Worm (Caenorhabditis elegans) whole organism, mixed stage, embryonic: ENCODE measurements around the gene clc-23.

ENCODE experiments used
- M03D4.4 ChIP-seq: sonication (generic microtip); optimal IDR thresholded peaks from 2 replicates; lab custom pipeline; 2017; ENCODE audit warnings: mild to moderate bottlenecking, missing genetic modification characterization, missing compliant biosample characterization
- blmp-1 ChIP-seq: fragments of 150-350 bp; optimal IDR thresholded peaks from 2 replicates; lab custom pipeline; 2014; ENCODE audit warnings: missing biosample characterization, missing genetic modification characterization
- ceh-39 ChIP-seq: fragments of 150-350 bp; optimal IDR thresholded peaks from 2 replicates; lab custom pipeline; 2014; ENCODE audit warnings: missing biosample characterization, missing genetic modification characterization
- ceh-43 ChIP-seq: fragments of 200-800 bp; sonication (Bioruptor generic); optimal IDR thresholded peaks from 2 replicates; lab custom pipeline; 2018; ENCODE audit warnings: mild to moderate bottlenecking, missing genetic modification characterization, moderate library complexity, missing compliant biosample characterization
- ceh-83 ChIP-seq: fragments of 200-800 bp; sonication (Bioruptor generic); optimal IDR thresholded peaks from 2 replicates; lab custom pipeline; 2018; ENCODE audit warnings: mild to moderate bottlenecking, missing genetic modification characterization, missing compliant biosample characterization
- cnd-1 ChIP-seq: fragments of 200-800 bp; sonication (Bioruptor generic); optimal IDR thresholded peaks from 2 replicates; lab custom pipeline; 2018; ENCODE audit warnings: mild to moderate bottlenecking, missing genetic modification characterization, missing compliant biosample characterization
- drap-1 ChIP-seq: fragments of 200-800 bp; sonication (Bioruptor generic); optimal IDR thresholded peaks from 3 replicates; lab custom pipeline; 2018; ENCODE audit warnings: mild to moderate bottlenecking, missing genetic modification characterization, missing compliant biosample characterization
- flh-1 ChIP-seq: fragments of 200-800 bp; sonication (Bioruptor generic); optimal IDR thresholded peaks from 2 replicates; lab custom pipeline; 2018; ENCODE audit warnings: mild to moderate bottlenecking, missing genetic modification characterization, moderate library complexity, missing compliant biosample characterization
- ham-2 ChIP-seq: fragments of 200-800 bp; sonication (Bioruptor generic); optimal IDR thresholded peaks from 2 replicates; lab custom pipeline; 2018; ENCODE audit warnings: mild to moderate bottlenecking, missing genetic modification characterization, missing compliant biosample characterization
- hlh-1 ChIP-seq: fragments of 150-350 bp; optimal IDR thresholded peaks from 2 replicates; lab custom pipeline; 2014; ENCODE audit warnings: missing biosample characterization, missing genetic modification reagents, missing genetic modification characterization
- lin-13 ChIP-seq: fragments of 150-350 bp; optimal IDR thresholded peaks from 2 replicates; lab custom pipeline; 2014; ENCODE audit warnings: missing biosample characterization, missing genetic modification characterization
- lin-32 ChIP-seq: fragments of 200-800 bp; sonication (Bioruptor generic); optimal IDR thresholded peaks from 2 replicates; lab custom pipeline; 2018; ENCODE audit warnings: mild to moderate bottlenecking, missing genetic modification characterization, missing compliant biosample characterization
- mep-1 ChIP-seq: fragments of 150-350 bp; optimal IDR thresholded peaks from 2 replicates; lab custom pipeline; 2017; ENCODE audit warnings: missing biosample characterization, missing genetic modification reagents, missing genetic modification characterization, inconsistent platforms
- mls-2 ChIP-seq: sonication (generic microtip); optimal IDR thresholded peaks from 2 replicates; lab custom pipeline; 2016; ENCODE audit warnings: mild to moderate bottlenecking, missing genetic modification characterization, moderate library complexity, missing compliant biosample characterization
- nhr-2 ChIP-seq: fragments of 150-350 bp; optimal IDR thresholded peaks from 2 replicates; lab custom pipeline; 2014; ENCODE audit warnings: missing biosample characterization, missing genetic modification characterization
- nhr-237 ChIP-seq: fragments of 150-350 bp; optimal IDR thresholded peaks from 2 replicates; lab custom pipeline; 2014; ENCODE audit warnings: missing biosample characterization, missing genetic modification characterization
- nhr-28 ChIP-seq: fragments of 150-350 bp; optimal IDR thresholded peaks from 2 replicates; lab custom pipeline; 2014; ENCODE audit warnings: missing biosample characterization, missing genetic modification characterization
- pha-4 ChIP-seq: fragments of 150-350 bp; optimal IDR thresholded peaks from 2 replicates; lab custom pipeline; 2018; ENCODE audit warnings: missing biosample characterization, missing genetic modification reagents, missing genetic modification characterization
- sem-2 ChIP-seq: fragments of 200-800 bp; sonication (Bioruptor generic); optimal IDR thresholded peaks from 2 replicates; lab custom pipeline; 2018; ENCODE audit warnings: mild to moderate bottlenecking, missing genetic modification characterization, missing compliant biosample characterization
- snpc-4 ChIP-seq: fragments of 150-350 bp; optimal IDR thresholded peaks from 2 replicates; lab custom pipeline; 2014; ENCODE audit warnings: missing biosample characterization, missing genetic modification characterization
- sptf-1 ChIP-seq: sonication (generic microtip); optimal IDR thresholded peaks from 2 replicates; lab custom pipeline; 2017; ENCODE audit warnings: mild to moderate bottlenecking, missing genetic modification characterization, moderate library complexity, missing compliant biosample characterization
- tbx-8 ChIP-seq: fragments of 200-800 bp; sonication (Bioruptor generic); optimal IDR thresholded peaks from 2 replicates; lab custom pipeline; 2018; ENCODE audit warnings: mild to moderate bottlenecking, missing genetic modification characterization, moderate library complexity, missing compliant biosample characterization
- unc-39 ChIP-seq: fragments of 150-350 bp; optimal IDR thresholded peaks from 2 replicates; lab custom pipeline; 2014; ENCODE audit warnings: missing biosample characterization, missing genetic modification characterization
- unc-62 ChIP-seq: fragments of 150-350 bp; optimal IDR thresholded peaks from 2 replicates; lab custom pipeline; 2014; ENCODE audit warnings: missing biosample characterization, missing genetic modification reagents, missing genetic modification characterization
- zip-8 ChIP-seq: fragments of 150-350 bp; optimal IDR thresholded peaks from 2 replicates; lab custom pipeline; 2014; ENCODE audit warnings: missing biosample characterization, missing genetic modification characterization
- ztf-11 ChIP-seq: fragments of 150-350 bp; optimal IDR thresholded peaks from 2 replicates; lab custom pipeline; 2014; ENCODE audit warnings: missing biosample characterization, missing genetic modification characterization

The clc-23 gene

ce11 chrIII:1040059-1040458 lies 19.3 kb downstream of the clc-23 start:
- TF ChIP-seq sptf-1 (tag; lab: Kevin White, UChicago) (no peak), nhr-237 (tag; lab: Kevin White, UChicago) (no peak), cnd-1 (tag; lab: Kevin White, UChicago) (no peak), tbx-8 (no peak), ceh-43 (GFP tag; lab: Kevin White, UChicago) (no peak), ztf-11 (tag; lab: Kevin White, UChicago) (no peak), nhr-28 (no peak), ceh-39 (tag; lab: Kevin White, UChicago) (no peak), unc-62 (GFP tag; lab: Kevin White, UChicago) (no peak), zip-8 (tag; lab: Kevin White, UChicago) (no peak), lin-13 (tag; lab: Kevin White, UChicago) (no peak), mep-1 (no peak), hlh-1 (no peak), M03D4.4 (no peak), nhr-2 (tag; lab: Kevin White, UChicago) (no peak), unc-39 (tag; lab: Kevin White, UChicago) (no peak)

- TF ChIP-seq blmp-1 (tag; lab: Kevin White, UChicago) (no peak), lin-32 (GFP tag; lab: Kevin White, UChicago) (no peak), M03D4.4 (no peak)
These were observed 23.0 kb downstream of the clc-23 start for ce11 chrIII:1043790-1044189.

DNA sequence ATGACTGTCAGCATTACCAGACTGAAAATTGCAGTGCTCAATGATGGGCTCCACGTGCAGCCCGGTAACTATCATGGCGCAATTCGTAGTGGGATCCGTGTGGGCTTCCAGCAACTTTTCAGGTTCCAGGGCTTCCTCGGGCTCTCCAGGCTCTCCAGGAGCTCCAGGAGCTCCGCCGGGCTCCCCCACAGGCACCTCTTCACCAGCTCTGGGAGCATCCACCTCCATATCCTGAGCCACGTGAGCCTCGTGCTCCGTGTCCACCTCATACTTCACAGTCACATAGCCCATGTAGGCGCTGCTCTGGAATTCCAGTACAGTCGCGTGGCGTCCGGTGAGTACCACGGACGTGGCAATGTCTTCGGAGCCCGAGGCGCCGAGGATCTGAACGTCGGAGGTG lies 31.1 kb downstream of the clc-23 start:
- TF ChIP-seq pha-4 (tag; lab: Kevin White, UChicago) (no peak), sem-2 (GFP tag; lab: Kevin White, UChicago) (peak; percentile 16)

DNA sequence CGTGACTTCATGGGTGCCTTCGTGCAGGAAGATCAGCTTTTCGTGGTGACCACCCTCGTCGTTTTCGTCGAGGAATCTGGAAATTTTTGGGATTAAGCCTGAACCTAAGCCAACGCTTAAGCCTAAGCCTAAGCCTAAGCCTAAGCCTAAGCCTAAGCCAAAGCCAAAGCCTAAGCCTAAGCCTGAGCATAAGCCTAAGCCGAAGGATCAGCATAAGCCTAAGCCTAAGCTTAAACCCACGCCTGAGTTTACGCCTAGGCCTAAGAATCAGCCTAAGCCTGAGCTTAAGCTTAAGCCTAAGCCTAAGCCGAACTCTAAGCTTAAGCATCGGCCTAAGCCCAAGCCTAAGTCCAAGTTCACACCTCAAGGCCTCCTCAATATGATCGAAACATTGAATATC lies 31.5 kb downstream of the clc-23 start:
- TF ChIP-seq ham-2 (GFP tag; lab: Kevin White, UChicago) (peak; percentile 31), M03D4.4 (no peak)
- TF ChIP-seq, all 35 proteins: peak for 1

DNA sequence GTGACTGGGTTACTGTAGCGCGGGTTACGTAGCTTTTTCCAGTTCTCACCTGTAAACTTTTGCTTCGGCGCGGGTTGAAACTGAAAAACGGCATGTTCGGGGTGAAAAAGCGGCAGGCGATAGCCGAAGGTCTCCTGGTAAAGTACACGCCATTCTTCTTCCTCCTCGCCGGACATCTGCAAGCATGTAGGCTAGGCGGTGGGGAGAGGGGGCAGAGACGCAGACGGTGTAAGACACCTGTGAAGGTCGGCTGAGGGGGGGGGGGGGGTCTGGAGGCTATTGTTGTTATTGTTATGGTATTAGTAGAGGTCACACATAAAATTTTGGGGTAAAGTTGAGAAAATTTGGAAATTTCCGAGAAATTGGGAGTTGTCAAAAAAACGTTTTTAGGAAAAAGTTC lies 32.3 kb downstream of the clc-23 start, which contains the start of gene fbxo-11.2:
fbxo-11.2 (minus strand) TSS at position 176 of the 400 bp plus-strand sequence.
- TF ChIP-seq tbx-8 (peak; percentile 16), zip-8 (tag; lab: Kevin White, UChicago) (no peak), ham-2 (GFP tag; lab: Kevin White, UChicago) (peak; percentile 95), sptf-1 (tag; lab: Kevin White, UChicago) (peak; percentile 13), M03D4.4 (peak; percentile 24), cnd-1 (tag; lab: Kevin White, UChicago) (peak; percentile 41)

DNA sequence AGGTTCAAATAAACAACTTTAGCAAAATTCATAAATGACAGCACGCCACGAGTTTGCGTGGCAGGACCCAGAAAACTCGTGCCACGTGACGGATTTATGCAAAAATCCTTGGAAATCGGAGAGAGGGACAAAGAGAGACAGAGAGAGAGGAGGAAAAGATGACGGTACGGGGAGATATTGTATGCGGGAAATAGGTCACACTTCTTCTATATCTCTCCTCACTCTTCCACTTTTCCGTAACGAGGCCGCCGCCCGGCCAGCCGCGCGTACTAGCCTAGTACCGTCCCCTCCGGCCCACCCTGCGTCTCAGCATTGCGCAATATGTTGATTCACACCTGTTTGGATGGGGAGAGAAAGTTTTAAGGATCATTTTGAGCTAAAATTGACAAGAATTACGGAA lies 33.3 kb downstream of the clc-23 start:
- no peak for TF ChIP-seq mep-1
- peak; percentile 17 for TF ChIP-seq sptf-1 (tag; lab: Kevin White, UChicago)
- no peak for TF ChIP-seq M03D4.4
- no peak for TF ChIP-seq snpc-4 (tag; lab: Kevin White, UChicago)
- peak; percentile 4 for TF ChIP-seq drap-1 (GFP tag; lab: Kevin White, UChicago)
- TF ChIP-seq zip-8 (tag; lab: Kevin White, UChicago), result peak; percentile 71
- TF ChIP-seq mls-2, result no peak
- TF ChIP-seq nhr-2 (tag; lab: Kevin White, UChicago), result peak; percentile 55
- TF ChIP-seq pha-4 (tag; lab: Kevin White, UChicago), result no peak
- peak; percentile 59 for TF ChIP-seq ceh-83
- peak; percentile 86 for TF ChIP-seq ham-2 (GFP tag; lab: Kevin White, UChicago)
- TF ChIP-seq, all 35 proteins: peak for 6

ce11 chrIII:1058074-1058473 lies 37.3 kb downstream of the clc-23 start:
- TF ChIP-seq unc-39 (tag; lab: Kevin White, UChicago) (no peak), nhr-237 (tag; lab: Kevin White, UChicago) (no peak), flh-1 (GFP tag; lab: Kevin White, UChicago) (no peak), mls-2 (no peak), cnd-1 (tag; lab: Kevin White, UChicago) (no peak)

- TF ChIP-seq cnd-1 (tag; lab: Kevin White, UChicago), result no peak
- no peak for TF ChIP-seq mls-2
- TF ChIP-seq sptf-1 (tag; lab: Kevin White, UChicago), result no peak
These were observed 38.1 kb downstream of the clc-23 start for ce11 chrIII:1058881-1059280.
